Fruit fly (Drosophila melanogaster): ENCODE results near the gene CG18132.

Gene CG18132

dm6 chr2L:1504288-1504687 lies 13.0 kb downstream of the CG18132 start:
- TF ChIP-seq CG6792 (GFP tag; optimal IDR thresholded peaks at IDR 0.05) = no peak
- TF ChIP-seq svp (GFP tag) = no peak
- peak; percentile 28 for TF ChIP-seq Eip78C (GFP tag)

dm6 chr2L:1502459-1503101 lies 14.7 kb downstream of the CG18132 start, which contains the start of gene CG7420:
CG7420 (minus strand) TSS chr2L:1502904.
- TF ChIP-seq CG8632 (GFP tag; optimal IDR thresholded peaks at IDR 0.05) (no peak), fkh (GFP tag; optimal IDR thresholded peaks at IDR 0.05) (peak; percentile 90), fd85E (GFP tag; optimal IDR thresholded peaks at IDR 0.05) (no peak), CG8319 (GFP tag; optimal IDR thresholded peaks at IDR 0.05) (no peak)

dm6 chr2L:1500312-1500711 lies 17.0 kb downstream of the CG18132 start, which contains the start of gene CG18131:
CG18131 (minus strand) TSS chr2L:1500608.
- TF ChIP-seq CG6276 (GFP tag; optimal IDR thresholded peaks at IDR 0.05) (no peak), CG6808 (GFP tag; optimal IDR thresholded peaks at IDR 0.05) (peak; percentile 71)

- TF ChIP-seq CG11902 (GFP tag; optimal IDR thresholded peaks at IDR 0.05) (no peak), CG8119 (GFP tag; IDR thresholded peaks at IDR 0.05) (no peak), Smox (GFP tag; optimal IDR thresholded peaks at IDR 0.05) (no peak), Eip78C (GFP tag) (no peak), esn (GFP tag; optimal IDR thresholded peaks at IDR 0.05) (no peak), CG3919 (GFP tag; optimal IDR thresholded peaks at IDR 0.05) (peak; percentile 13)
Observed at dm6 chr2L:1498966-1499554, 18.2 kb downstream of the CG18132 start.

dm6 chr2L:1496943-1497342 lies 20.3 kb downstream of the CG18132 start, which contains the start of gene CG31661:
CG31661 (plus strand) TSS chr2L:1497243.
- TF ChIP-seq salr (GFP tag; optimal IDR thresholded peaks at IDR 0.05) (no peak), OdsH (GFP tag; optimal IDR thresholded peaks at IDR 0.05) (no peak), Gug (GFP tag; IDR thresholded peaks at IDR 0.05) (no peak), CG6792 (GFP tag; optimal IDR thresholded peaks at IDR 0.05) (no peak), CG3032 (tag; optimal IDR thresholded peaks at IDR 0.05) (no peak), CG32006 (GFP tag; optimal IDR thresholded peaks at IDR 0.05) (no peak), esn (GFP tag; optimal IDR thresholded peaks at IDR 0.05) (no peak), Blimp-1 (GFP tag; optimal IDR thresholded peaks at IDR 0.05) (no peak), pdm3 (GFP tag; optimal IDR thresholded peaks at IDR 0.05) (no peak), Hr39 (GFP tag; optimal IDR thresholded peaks at IDR 0.05) (no peak), achi (GFP tag; optimal IDR thresholded peaks at IDR 0.05) (no peak), CG8319 (GFP tag; optimal IDR thresholded peaks at IDR 0.05) (no peak), fd59A (GFP tag; optimal IDR thresholded peaks at IDR 0.05) (no peak), acj6 (GFP tag; optimal IDR thresholded peaks at IDR 0.05) (no peak), spab (GFP tag; optimal IDR thresholded peaks at IDR 0.05) (no peak), fkh (GFP tag; optimal IDR thresholded peaks at IDR 0.05) (no peak)

- TF ChIP-seq salr (GFP tag; optimal IDR thresholded peaks at IDR 0.05) (no peak), svp (GFP tag) (peak; percentile 0)
Observed at dm6 chr2L:1495160-1495559, 22.1 kb downstream of the CG18132 start, which contains the start of gene CG31926. CG31926 (plus strand) TSS chr2L:1495460.

dm6 chr2L:1493770-1494169 lies 23.5 kb downstream of the CG18132 start, which contains the start of gene CG33128:
CG33128 (plus strand) TSS chr2L:1494070.
- TF ChIP-seq Gug (GFP tag; IDR thresholded peaks at IDR 0.05) (no peak), Hr39 (GFP tag; optimal IDR thresholded peaks at IDR 0.05) (no peak), Smox (GFP tag; optimal IDR thresholded peaks at IDR 0.05) (no peak), Eip78C (GFP tag) (no peak)

Measured in whole organism, prepupa.